Fruit fly (Drosophila melanogaster) whole organism, embryonic: ENCODE data around the gene SmydA-9.
A peak's percentile ranks its signal among the peaks of the same experiment; 100 is the strongest.

Source experiments
- ATbp ChIP-seq: fragments of 200-800 bp; sonication (Bioruptor generic); optimal IDR thresholded peaks from 2 replicates; lab custom pipeline; 2017; ENCODE audit warnings: missing biosample characterization, mild to moderate bottlenecking, missing genetic modification characterization, missing genetic modification reagents
- Antp ChIP-seq: fragments of 200-800 bp; sonication (Bioruptor generic); optimal IDR thresholded peaks from 3 replicates; lab custom pipeline; 2016; ENCODE audit warnings: missing biosample characterization, missing genetic modification characterization
- CG10209 ChIP-seq: fragments of 200-800 bp; sonication (Bioruptor generic); optimal IDR thresholded peaks from 3 replicates; lab custom pipeline; 2017; ENCODE audit warnings: missing biosample characterization, mild to moderate bottlenecking, missing genetic modification characterization, missing genetic modification reagents
- CG10321 ChIP-seq: fragments of 200-800 bp; sonication (Bioruptor generic); IDR thresholded peaks from 2 replicates; pipeline ENCODE4 v1.3.6; 2022; ENCODE audit warnings: missing biosample characterization, missing genetic modification characterization
- CG10543 ChIP-seq: fragments of 200-800 bp; sonication (Bioruptor generic); optimal IDR thresholded peaks from 3 replicates; lab custom pipeline; 2017; ENCODE audit warnings: missing biosample characterization, mild to moderate bottlenecking, missing genetic modification characterization, moderate library complexity
- CG11093 ChIP-seq: fragments of 200-800 bp; sonication (Bioruptor generic); IDR thresholded peaks from 3 replicates; pipeline ENCODE4 v1.3.6; 2022; ENCODE audit warnings: missing biosample characterization, missing genetic modification characterization
- CG13775 ChIP-seq: fragments of 200-800 bp; sonication (Bioruptor generic); optimal IDR thresholded peaks from 3 replicates; lab custom pipeline; 2017; ENCODE audit warnings: missing biosample characterization, mild to moderate bottlenecking, missing genetic modification characterization
- CG13894 ChIP-seq: fragments of 200-800 bp; sonication (Bioruptor generic); optimal IDR thresholded peaks from 3 replicates; lab custom pipeline; 2018; ENCODE audit warnings: missing biosample characterization, mild to moderate bottlenecking, missing genetic modification characterization, moderate library complexity
- CG14667 ChIP-seq: fragments of 200-800 bp; sonication (Bioruptor generic); IDR thresholded peaks from 2 replicates; pipeline ENCODE4 v1.3.6; 2022; ENCODE audit warnings: missing biosample characterization, missing genetic modification characterization
- CG14710 ChIP-seq: fragments of 200-800 bp; sonication (Bioruptor generic); optimal IDR thresholded peaks from 3 replicates; lab custom pipeline; 2019; ENCODE audit warnings: missing biosample characterization, mild to moderate bottlenecking, missing genetic modification characterization, moderate library complexity
- CG15479 ChIP-seq: fragments of 200-800 bp; sonication (Bioruptor generic); optimal IDR thresholded peaks from 3 replicates; lab custom pipeline; 2019; ENCODE audit warnings: missing biosample characterization, mild to moderate bottlenecking, missing genetic modification characterization, moderate library complexity
- CG17829 ChIP-seq: fragments of 200-800 bp; optimal IDR thresholded peaks from 2 replicates; lab custom pipeline; 2019; ENCODE audit warnings: missing biosample characterization, mild to moderate bottlenecking, missing genetic modification characterization, moderate library complexity
- CG18476 ChIP-seq: fragments of 200-800 bp; sonication (Bioruptor generic); optimal IDR thresholded peaks from 2 replicates; lab custom pipeline; 2016; ENCODE audit warnings: missing biosample characterization, mild to moderate bottlenecking, missing genetic modification characterization
- CG2120 ChIP-seq: fragments of 200-800 bp; sonication (Bioruptor generic); optimal IDR thresholded peaks from 3 replicates; lab custom pipeline; 2016; ENCODE audit warnings: missing biosample characterization, missing genetic modification characterization
- CG2202 ChIP-seq: fragments of 200-800 bp; sonication (Bioruptor generic); optimal IDR thresholded peaks from 2 replicates; lab custom pipeline; 2018; ENCODE audit warnings: missing biosample characterization, mild to moderate bottlenecking, missing genetic modification characterization
- CG2875 ChIP-seq: fragments of 200-800 bp; sonication (Bioruptor generic); optimal IDR thresholded peaks from 2 replicates; lab custom pipeline; 2017; ENCODE audit warnings: missing biosample characterization, mild to moderate bottlenecking, missing genetic modification characterization, missing genetic modification reagents
- CG6175 ChIP-seq: fragments of 200-800 bp; sonication (Bioruptor generic); IDR thresholded peaks from 3 replicates; pipeline ENCODE4 v1.3.6; 2022; ENCODE audit warnings: missing biosample characterization, missing genetic modification characterization
- CG6254 ChIP-seq: fragments of 200-800 bp; sonication (Bioruptor generic); optimal IDR thresholded peaks from 3 replicates; lab custom pipeline; 2017; ENCODE audit warnings: mild to moderate bottlenecking, missing biosample characterization, missing genetic modification reagents, missing genetic modification characterization
- CG6654 ChIP-seq: fragments of 200-800 bp; sonication (Bioruptor generic); optimal IDR thresholded peaks from 2 replicates; lab custom pipeline; 2017; ENCODE audit warnings: missing biosample characterization, mild to moderate bottlenecking, missing genetic modification characterization
- CG6765 ChIP-seq: fragments of 200-800 bp; sonication (Bioruptor generic); optimal IDR thresholded peaks from 3 replicates; lab custom pipeline; 2017; ENCODE audit warnings: missing biosample characterization, mild to moderate bottlenecking, missing genetic modification characterization
- CG7556 ChIP-seq: fragments of 200-800 bp; sonication (Bioruptor generic); optimal IDR thresholded peaks from 2 replicates; lab custom pipeline; 2017; ENCODE audit warnings: missing biosample characterization, mild to moderate bottlenecking, missing genetic modification characterization
- CG9609 ChIP-seq: fragments of 200-800 bp; sonication (Bioruptor generic); optimal IDR thresholded peaks from 3 replicates; lab custom pipeline; 2016; ENCODE audit warnings: missing biosample characterization, missing genetic modification characterization
- CG9876 ChIP-seq: fragments of 200-800 bp; sonication (Bioruptor generic); optimal IDR thresholded peaks from 2 replicates; lab custom pipeline; 2016; ENCODE audit warnings: missing biosample characterization, missing genetic modification characterization
- CG9932 ChIP-seq: fragments of 200-800 bp; sonication (Bioruptor generic); IDR thresholded peaks from 2 replicates; pipeline ENCODE4 v1.3.6; 2022; ENCODE audit warnings: missing biosample characterization, missing genetic modification characterization
- Dbx ChIP-seq: fragments of 200-800 bp; sonication (Bioruptor generic); IDR thresholded peaks from 3 replicates; pipeline ENCODE4 v1.3.6; 2022; ENCODE audit warnings: missing biosample characterization, missing genetic modification characterization
- Doc2 ChIP-seq: fragments of 200-800 bp; sonication (Bioruptor generic); IDR thresholded peaks from 2 replicates; pipeline ENCODE4 v1.3.6; 2022; ENCODE audit warnings: missing biosample characterization, missing genetic modification characterization
- E2f1 ChIP-seq: fragments of 200-800 bp; sonication (Bioruptor generic); IDR thresholded peaks from 2 replicates; pipeline ENCODE4 v1.3.6; 2022; ENCODE audit warnings: missing biosample characterization, missing genetic modification characterization
- Gug ChIP-seq: fragments of 200-800 bp; sonication (Bioruptor generic); IDR thresholded peaks from 4 replicates; pipeline ENCODE4 v1.3.6; 2022; ENCODE audit warnings: missing biosample characterization, missing genetic modification characterization
- Hr39 ChIP-seq: fragments of >200 bp; optimal IDR thresholded peaks from 2 replicates; lab custom pipeline; 2017
- Hr78 ChIP-seq, 2 experiments: fragments of 200-800 bp in 1 of 2; fragments of >200 bp in 1 of 2; sonication (Bioruptor generic) in 1 of 2; optimal IDR thresholded peaks; 2 replicates each; lab custom pipeline; 2017 to 2019; ENCODE audit warnings: missing biosample characterization in 2 of 2, missing genetic modification characterization in 2 of 2, mild to moderate bottlenecking in 1 of 2, moderate library complexity in 1 of 2
- NC2β ChIP-seq: fragments of 200-800 bp; sonication (Bioruptor generic); optimal IDR thresholded peaks from 2 replicates; lab custom pipeline; 2016; ENCODE audit warnings: missing biosample characterization, missing genetic modification characterization
- Nf-YA ChIP-seq: fragments of 200-800 bp; sonication (Bioruptor generic); IDR thresholded peaks from 2 replicates; pipeline ENCODE4 v1.3.6; 2022; ENCODE audit warnings: missing biosample characterization, missing genetic modification characterization
- Six4 ChIP-seq: fragments of 200-800 bp; sonication (Bioruptor generic); optimal IDR thresholded peaks from 2 replicates; lab custom pipeline; 2016; ENCODE audit warnings: missing biosample characterization, missing genetic modification characterization
- Sox100B ChIP-seq: fragments of 200-800 bp; sonication (Bioruptor generic); optimal IDR thresholded peaks from 3 replicates; lab custom pipeline; 2018; ENCODE audit warnings: missing biosample characterization, mild to moderate bottlenecking, missing genetic modification characterization
- Spps ChIP-seq: fragments of 200-800 bp; sonication (Bioruptor generic); optimal IDR thresholded peaks from 2 replicates; lab custom pipeline; 2018; ENCODE audit warnings: missing biosample characterization, mild to moderate bottlenecking, missing genetic modification characterization
- Tbp ChIP-seq: fragments of >200 bp; optimal IDR thresholded peaks from 2 replicates; lab custom pipeline; 2018; ENCODE audit warnings: missing biosample characterization, missing genetic modification characterization
- chm ChIP-seq: fragments of 200-800 bp; sonication (Bioruptor generic); IDR thresholded peaks from 2 replicates; pipeline ENCODE4 v1.3.6; 2022; ENCODE audit warnings: missing biosample characterization, missing genetic modification characterization
- disco-r ChIP-seq: fragments of 200-800 bp; sonication (Bioruptor generic); optimal IDR thresholded peaks from 2 replicates; lab custom pipeline; 2016; ENCODE audit warnings: missing biosample characterization, missing genetic modification characterization
- dmrt11E ChIP-seq: fragments of 200-800 bp; sonication (Bioruptor generic); optimal IDR thresholded peaks from 3 replicates; lab custom pipeline; 2018; ENCODE audit warnings: missing biosample characterization, mild to moderate bottlenecking, missing genetic modification characterization, moderate library complexity
- ems ChIP-seq: fragments of 200-800 bp; sonication (Bioruptor generic); optimal IDR thresholded peaks from 3 replicates; lab custom pipeline; 2016; ENCODE audit warnings: missing biosample characterization, missing genetic modification characterization
- fd102C ChIP-seq: fragments of 200-800 bp; sonication (Bioruptor generic); optimal IDR thresholded peaks from 2 replicates; lab custom pipeline; 2018; ENCODE audit warnings: missing biosample characterization, mild to moderate bottlenecking, missing genetic modification characterization, moderate library complexity
- fd64A ChIP-seq: fragments of 200-800 bp; sonication (Bioruptor generic); optimal IDR thresholded peaks from 3 replicates; lab custom pipeline; 2018; ENCODE audit warnings: missing biosample characterization, mild to moderate bottlenecking, missing genetic modification characterization
- hkb ChIP-seq, 2 experiments: fragments of 200-800 bp in 1 of 2; fragments of >200 bp in 1 of 2; sonication (Bioruptor generic) in 1 of 2; IDR thresholded peaks in 1 of 2; optimal IDR thresholded peaks in 1 of 2; 2 replicates each; pipeline versions ENCODE4 v1.3.6 to Lab custom; 2017 to 2022; ENCODE audit warnings: missing biosample characterization in 1 of 2, missing genetic modification characterization in 1 of 2
- nau ChIP-seq: fragments of 200-800 bp; sonication (Bioruptor generic); optimal IDR thresholded peaks from 3 replicates; lab custom pipeline; 2017; ENCODE audit warnings: missing biosample characterization, mild to moderate bottlenecking, missing genetic modification characterization, missing genetic modification reagents
- nerfin-2 ChIP-seq: fragments of 200-800 bp; sonication (Bioruptor generic); IDR thresholded peaks from 2 replicates; pipeline ENCODE4 v1.3.6; 2022; ENCODE audit warnings: missing biosample characterization, missing genetic modification characterization; ENCODE audit not compliant: partially characterized antibody
- nom ChIP-seq: fragments of 200-800 bp; sonication (Bioruptor generic); optimal IDR thresholded peaks from 2 replicates; lab custom pipeline; 2017; ENCODE audit warnings: missing biosample characterization, missing genetic modification characterization, mild to moderate bottlenecking, moderate library complexity, missing genetic modification reagents
- run ChIP-seq: fragments of 200-800 bp; sonication (Bioruptor generic); optimal IDR thresholded peaks from 3 replicates; lab custom pipeline; 2018; ENCODE audit warnings: missing biosample characterization, mild to moderate bottlenecking, missing genetic modification characterization
- sens-2 ChIP-seq: fragments of 200-800 bp; sonication (Bioruptor generic); IDR thresholded peaks from 2 replicates; pipeline ENCODE4 v1.3.6; 2022; ENCODE audit warnings: missing biosample characterization, missing genetic modification characterization
- ssp ChIP-seq: fragments of 200-800 bp; sonication (Bioruptor generic); IDR thresholded peaks from 2 replicates; pipeline ENCODE4 v1.3.6; 2022; ENCODE audit warnings: missing biosample characterization, missing genetic modification characterization
- z ChIP-seq: fragments of 200-800 bp; sonication (Bioruptor generic); IDR thresholded peaks from 3 replicates; pipeline ENCODE4 v1.3.6; 2022; ENCODE audit warnings: missing biosample characterization, missing genetic modification characterization

Gene SmydA-9

DNA sequence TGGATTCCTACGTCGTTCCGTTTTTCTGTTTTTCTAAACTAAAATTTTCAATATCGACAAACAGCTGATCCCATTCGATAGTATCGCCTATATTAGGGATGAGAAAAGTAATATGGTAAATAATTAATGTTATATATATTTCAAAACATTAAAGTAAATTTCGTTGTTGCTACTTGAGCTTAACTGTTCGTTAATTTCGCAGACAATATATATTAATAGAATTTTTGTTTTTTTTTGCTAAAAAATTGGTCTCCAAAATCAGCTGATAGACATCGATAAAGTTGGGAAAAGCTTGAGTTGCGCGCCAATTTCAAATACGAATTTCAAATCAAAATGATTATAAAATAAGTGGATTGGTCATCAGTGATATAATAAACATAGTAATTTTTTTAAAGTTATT, 14.3 kb downstream of the SmydA-9 start, which contains the start of gene CG12118 (continued):
- TF ChIP-seq hkb (optimal IDR thresholded peaks at IDR 0.05; lab: Kevin White, UChicago) (no peak), hkb (GFP tag; IDR thresholded peaks at IDR 0.05; lab: Robert Waterston, UW) (peak; percentile 83), dmrt11E (tag; lab: Kevin White, UChicago) (peak; percentile 80), Hr39 (lab: Kevin White, UChicago) (no peak), chm (GFP tag; lab: Robert Waterston, UW) (peak; percentile 92), Antp (GFP tag; lab: Kevin White, UChicago) (no peak), nau (GFP tag; lab: Kevin White, UChicago) (no peak), CG2875 (GFP tag; lab: Kevin White, UChicago) (peak; percentile 44), run (tag; lab: Kevin White, UChicago) (no peak), CG6654 (no peak), CG14667 (GFP tag; lab: Robert Waterston, UW) (peak; percentile 57; the same call in 1 of the 2 replicates), z (no peak), CG10321 (peak; percentile 56; the same call in 1 of the 2 replicates), CG2120 (GFP tag; lab: Kevin White, UChicago) (peak; percentile 86), NC2β (GFP tag; lab: Kevin White, UChicago) (peak; percentile 46), ssp (GFP tag; lab: Robert Waterston, UW) (peak; percentile 74), ems (peak; percentile 17), Dbx (GFP tag; lab: Robert Waterston, UW) (peak; percentile 82), CG6175 (GFP tag; lab: Robert Waterston, UW) (0 out of 3 replicates have a peak, but pooled peaks have one; percentile 22), Sox100B (GFP tag; lab: Kevin White, UChicago) (peak; percentile 67), CG9932 (GFP tag; lab: Robert Waterston, UW) (peak; percentile 89), Doc2 (GFP tag; lab: Robert Waterston, UW) (no peak), ATbp (GFP tag; lab: Kevin White, UChicago) (peak; percentile 30), CG9609 (GFP tag; lab: Kevin White, UChicago) (peak; percentile 7), CG13775 (peak; percentile 80), CG2202 (peak; percentile 39), nom (GFP tag; lab: Kevin White, UChicago) (no peak), CG10209 (peak; percentile 80), CG17829 (peak; percentile 74), CG15479 (GFP tag; lab: Kevin White, UChicago) (no peak), Spps (peak; percentile 67), CG18476 (GFP tag; lab: Kevin White, UChicago) (peak; percentile 73), CG7556 (GFP tag; lab: Kevin White, UChicago) (peak; percentile 78), fd102C (no peak), CG9876 (GFP tag; lab: Kevin White, UChicago) (no peak), sens-2 (GFP tag; lab: Robert Waterston, UW) (0 out of 2 replicates have a peak, but pooled peaks have one; percentile 46), CG6765 (GFP tag; lab: Kevin White, UChicago) (no peak), fd64A (GFP tag; lab: Kevin White, UChicago) (no peak), Six4 (GFP tag; lab: Kevin White, UChicago) (peak; percentile 72), Hr78 (GFP tag; optimal IDR thresholded peaks at IDR 0.05; lab: Kevin White, UChicago) (no peak), Gug (GFP tag; lab: Robert Waterston, UW) (peak; percentile 58; the same call in 3 of the 4 replicates), disco-r (GFP tag; lab: Kevin White, UChicago) (no peak), CG6254 (GFP tag; lab: Kevin White, UChicago) (peak; percentile 41), Nf-YA (GFP tag; lab: Robert Waterston, UW) (peak; percentile 43; the same call in 1 of the 2 replicates), CG14710 (tag; lab: Kevin White, UChicago) (peak; percentile 88), CG11093 (GFP tag; lab: Robert Waterston, UW) (peak; percentile 74), CG10543 (GFP tag; lab: Kevin White, UChicago) (peak; percentile 50), Tbp (no peak), CG13894 (tag; lab: Kevin White, UChicago) (peak; percentile 75), nerfin-2 (GFP tag; lab: Robert Waterston, UW) (peak; percentile 89), E2f1 (GFP tag; lab: Robert Waterston, UW) (peak; percentile 80)
